Worm (Caenorhabditis elegans) whole organism, midembryonic: ENCODE results near the gene srbc-29.

Source experiments
- cog-1 ChIP-seq: sonication (generic microtip); optimal IDR thresholded peaks from 2 replicates; lab custom pipeline; 2016; ENCODE audit warnings: missing genetic modification characterization, missing compliant biosample characterization
- flt-1 ChIP-seq: fragments of 200-800 bp; sonication (Bioruptor generic); IDR thresholded peaks from 2 replicates; pipeline ENCODE4 v1.3.6; 2022; ENCODE audit warnings: missing genetic modification characterization, missing compliant biosample characterization
- med-1 ChIP-seq: sonication (generic microtip); optimal IDR thresholded peaks from 2 replicates; lab custom pipeline; 2017; ENCODE audit warnings: missing genetic modification characterization, mild to moderate bottlenecking, missing compliant biosample characterization, antibody characterized with exemption, missing genetic modification reagents; ENCODE audit not compliant: insufficient read depth
- ref-1 ChIP-seq: fragments of 200-800 bp; sonication (Bioruptor generic); conservative IDR thresholded peaks from 2 replicates; pipeline ENCODE4 v1.3.6; 2022; ENCODE audit warnings: missing genetic modification reagents, missing genetic modification characterization, missing compliant biosample characterization
- tab-1 ChIP-seq: fragments of 200-800 bp; sonication (Bioruptor generic); IDR thresholded peaks from 2 replicates; pipeline ENCODE4 v1.3.6; 2022; ENCODE audit warnings: missing genetic modification characterization, missing compliant biosample characterization
- ztf-23 ChIP-seq: fragments of 200-800 bp; sonication (Bioruptor generic); IDR thresholded peaks from 2 replicates; pipeline ENCODE4 v1.3.6; 2022; ENCODE audit warnings: missing genetic modification reagents, missing genetic modification characterization, missing compliant biosample characterization
- ztf-29 ChIP-seq: fragments of 200-800 bp; sonication (Bioruptor generic); IDR thresholded peaks from 2 replicates; pipeline ENCODE4 v1.3.6; 2022; ENCODE audit warnings: missing genetic modification reagents, missing genetic modification characterization, missing compliant biosample characterization

- no peak for TF ChIP-seq flt-1 (GFP tag; lab: Robert Waterston, UW)
- no peak for TF ChIP-seq med-1 (GFP tag; lab: Kevin White, UChicago)
- TF ChIP-seq ztf-23 = no peak
- no peak for TF ChIP-seq ref-1 (GFP tag; lab: Robert Waterston, UW)
- no peak for TF ChIP-seq cog-1
- no peak for TF ChIP-seq ztf-29 (GFP tag; lab: Robert Waterston, UW)
- no peak for TF ChIP-seq tab-1 (GFP tag; lab: Robert Waterston, UW)
Observed at ce11 chrV:3424341-3424740, 46.3 kb downstream of the srbc-29 start, which contains the start of gene srab-21.
